Worm (Caenorhabditis elegans): ENCODE measurements around the gene Y66A7A.4.

ce11 chrIII:11581372-11581771, 31.0 kb upstream of the Y66A7A.4 start, which contains the start of the genes Y66D12A.6 and ceh-92:
- TF ChIP-seq elt-1 (tag; optimal IDR thresholded peaks at IDR 0.05) (no peak), nhr-237 (tag; optimal IDR thresholded peaks at IDR 0.05) (no peak), nhr-76 (tag; optimal IDR thresholded peaks at IDR 0.05) (no peak), ceh-9 (tag; optimal IDR thresholded peaks at IDR 0.05) (no peak), ztf-11 (tag; optimal IDR thresholded peaks at IDR 0.05) (no peak), nhr-43 (tag; optimal IDR thresholded peaks at IDR 0.05; ENCODE audit: poor library complexity, severe bottlenecking) (no peak), zag-1 (tag; optimal IDR thresholded peaks at IDR 0.05) (no peak), daf-12 (tag; optimal IDR thresholded peaks at IDR 0.05) (no peak), nhr-25 (tag; optimal IDR thresholded peaks at IDR 0.05) (no peak), nfya-1 (tag; optimal IDR thresholded peaks at IDR 0.05; ENCODE audit: insufficient read depth) (no peak), nhr-77 (tag; optimal IDR thresholded peaks at IDR 0.05) (no peak), unc-62 (GFP tag; optimal IDR thresholded peaks at IDR 0.05) (no peak)
